Worm (Caenorhabditis elegans): ENCODE data around the gene fbxa-181.

fbxa-181 gene

DNA sequence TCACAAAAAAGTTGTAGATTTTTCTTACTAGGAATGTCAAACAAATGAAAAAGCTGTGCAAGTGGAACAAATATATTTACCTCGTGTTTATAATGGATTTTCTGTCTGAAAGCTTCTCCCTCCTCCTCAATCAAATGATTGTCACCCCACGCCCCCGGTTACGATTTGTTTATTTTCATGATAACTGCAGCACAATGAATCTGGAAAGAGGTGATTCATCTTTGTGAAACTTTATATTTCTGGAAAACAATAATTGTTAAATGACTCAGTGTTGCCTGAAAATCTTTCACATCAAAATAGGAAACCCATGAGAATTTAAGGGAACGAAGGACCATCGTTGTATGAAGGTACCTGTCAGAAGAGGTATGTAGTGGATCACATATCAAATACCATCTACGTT, 23.0 kb downstream of the fbxa-181 start, which contains the start of gene F35E12.10:
F35E12.10 (minus strand) TSS at position 101 of the 400 bp plus-strand sequence.
- TF ChIP-seq lin-39 (tag; optimal IDR thresholded peaks at IDR 0.05) (no peak), mab-9 (GFP tag; IDR thresholded peaks at IDR 0.05) (no peak), nhr-90 (tag; optimal IDR thresholded peaks at IDR 0.05; ENCODE audit: poor library complexity) (no peak), nhr-71 (tag; optimal IDR thresholded peaks at IDR 0.05) (no peak), sox-4 (tag; optimal IDR thresholded peaks at IDR 0.05) (no peak), blmp-1 (tag; optimal IDR thresholded peaks at IDR 0.05) (no peak), nhr-20 (tag; optimal IDR thresholded peaks at IDR 0.05) (no peak), sup-37 (GFP tag; optimal IDR thresholded peaks at IDR 0.05) (no peak), F16B12.6 (tag; optimal IDR thresholded peaks at IDR 0.05) (no peak), sptf-1 (tag; optimal IDR thresholded peaks at IDR 0.05) (no peak), ces-1 (GFP tag; optimal IDR thresholded peaks at IDR 0.05) (no peak), ceh-82 (tag; optimal IDR thresholded peaks at IDR 0.05) (no peak), mdl-1 (tag; optimal IDR thresholded peaks at IDR 0.05) (no peak), nhr-84 (tag; optimal IDR thresholded peaks at IDR 0.05) (no peak)

DNA sequence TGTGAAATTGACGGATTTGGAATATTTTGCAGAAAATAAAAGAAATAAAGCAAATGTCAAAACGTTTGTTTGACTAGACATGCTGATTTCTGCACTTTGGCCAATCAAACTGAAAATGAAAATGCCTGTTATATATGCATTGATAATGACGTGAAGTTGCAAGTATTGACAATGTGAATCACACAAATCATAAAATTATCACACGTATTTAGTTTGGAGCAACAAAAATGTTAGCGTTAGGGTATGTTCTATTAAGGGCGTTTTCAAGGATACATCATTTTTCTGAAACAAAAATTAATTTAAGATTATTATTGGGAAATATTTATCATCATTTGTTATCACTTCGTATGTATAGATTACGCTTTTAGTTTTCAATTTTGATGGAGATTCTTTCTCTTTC, 26.1 kb downstream of the fbxa-181 start, which contains the start of gene cld-9:
cld-9 (minus strand) TSS at position 81 of the 400 bp plus-strand sequence.
- TF ChIP-seq egl-13 (tag; optimal IDR thresholded peaks at IDR 0.05) (no peak), elt-2 (tag; optimal IDR thresholded peaks at IDR 0.05) (peak; percentile 41)

- TF ChIP-seq lin-15B (tag; optimal IDR thresholded peaks at IDR 0.05) (no peak), lin-14 (GFP tag; optimal IDR thresholded peaks at IDR 0.05) (no peak), sox-4 (tag; optimal IDR thresholded peaks at IDR 0.05) (no peak), fkh-4 (tag; optimal IDR thresholded peaks at IDR 0.05; ENCODE audit: borderline replicate concordance) (no peak), elt-3 (tag; optimal IDR thresholded peaks at IDR 0.05) (no peak), vab-15 (tag; optimal IDR thresholded peaks at IDR 0.05) (no peak), irx-1 (tag; optimal IDR thresholded peaks at IDR 0.05) (no peak), nhr-20 (tag; optimal IDR thresholded peaks at IDR 0.05) (no peak), snpc-4 (tag; optimal IDR thresholded peaks at IDR 0.05) (no peak), efl-3 (GFP tag; optimal IDR thresholded peaks at IDR 0.05) (no peak), ztf-11 (tag; optimal IDR thresholded peaks at IDR 0.05) (no peak), F16B12.6 (tag; optimal IDR thresholded peaks at IDR 0.05) (no peak), snu-23 (GFP tag; optimal IDR thresholded peaks at IDR 0.05) (no peak), C04F5.9 (tag; optimal IDR thresholded peaks at IDR 0.05) (no peak), dpl-1 (GFP tag; optimal IDR thresholded peaks at IDR 0.05) (no peak), Y116A8C.19 (tag; optimal IDR thresholded peaks at IDR 0.05; ENCODE audit: borderline replicate concordance) (no peak), nhr-11 (tag; optimal IDR thresholded peaks at IDR 0.05) (no peak)
These were observed 27.8 kb downstream of the fbxa-181 start, which contains the start of gene F20G2.1 for ce11 chrV:13753481-13753880. TSS of gene F20G2.1 (minus strand) at chrV:13753581.

ce11 chrV:13756359-13757091, 30.9 kb downstream of the fbxa-181 start, which contains the start of gene F20G2.2:
TSS of gene F20G2.2 (minus strand) at chrV:13756409.
- TF ChIP-seq zag-1 (tag; optimal IDR thresholded peaks at IDR 0.05): no peak
- TF ChIP-seq lin-14 (GFP tag; optimal IDR thresholded peaks at IDR 0.05): peak; percentile 72
- peak; percentile 13 for TF ChIP-seq nhr-85 (tag)
- no peak for TF ChIP-seq nhr-90 (tag; optimal IDR thresholded peaks at IDR 0.05; ENCODE audit: poor library complexity)
- TF ChIP-seq nhr-71 (tag; optimal IDR thresholded peaks at IDR 0.05): peak; percentile 44
- TF ChIP-seq skn-1 (tag; optimal IDR thresholded peaks at IDR 0.05): peak; percentile 56
- peak; percentile 38 for TF ChIP-seq mep-1 (tag; optimal IDR thresholded peaks at IDR 0.05)
- TF ChIP-seq blmp-1 (tag; optimal IDR thresholded peaks at IDR 0.05): peak; percentile 23
- TF ChIP-seq efl-1 (optimal IDR thresholded peaks at IDR 0.05): no peak
- peak in 1 of 2 experiments; percentile 11 for TF ChIP-seq efl-1 (GFP tag; optimal IDR thresholded peaks at IDR 0.05 in 1 of 2)
- TF ChIP-seq C04F5.9 (tag; optimal IDR thresholded peaks at IDR 0.05): no peak
- no peak for TF ChIP-seq isw-1 (GFP tag; IDR thresholded peaks at IDR 0.05)
- peak; percentile 24 for TF ChIP-seq snu-23 (GFP tag; optimal IDR thresholded peaks at IDR 0.05)

Measured in whole organism, L1 larva.